Fruit fly (Drosophila melanogaster) whole organism, embryonic: ENCODE results near the gene CG14036.

Experiments
- CG12236 ChIP-seq: fragments of 200-800 bp; sonication (Bioruptor generic); optimal IDR thresholded peaks from 2 replicates; lab custom pipeline; 2016; ENCODE audit warnings: missing biosample characterization, missing genetic modification characterization
- CG12659 ChIP-seq: fragments of 200-800 bp; sonication (Bioruptor generic); optimal IDR thresholded peaks from 3 replicates; lab custom pipeline; 2017; ENCODE audit warnings: mild to moderate bottlenecking, missing biosample characterization, missing genetic modification reagents, missing genetic modification characterization
- CG14014 ChIP-seq: fragments of 200-800 bp; sonication (Bioruptor generic); IDR thresholded peaks from 2 replicates; pipeline ENCODE4 v1.3.6; 2022; ENCODE audit warnings: missing biosample characterization, missing genetic modification characterization
- CG15073 ChIP-seq: fragments of 200-800 bp; sonication (Bioruptor generic); optimal IDR thresholded peaks from 2 replicates; lab custom pipeline; 2016; ENCODE audit warnings: missing biosample characterization, missing genetic modification characterization
- CG1529 ChIP-seq: fragments of 200-800 bp; sonication (Bioruptor generic); optimal IDR thresholded peaks from 3 replicates; lab custom pipeline; 2018; ENCODE audit warnings: missing biosample characterization, missing genetic modification characterization
- CG1602 ChIP-seq: fragments of 200-800 bp; sonication (Bioruptor generic); optimal IDR thresholded peaks from 3 replicates; lab custom pipeline; 2016; ENCODE audit warnings: missing biosample characterization, missing genetic modification characterization
- CG16815 ChIP-seq: fragments of 200-800 bp; sonication (Bioruptor generic); optimal IDR thresholded peaks from 3 replicates; lab custom pipeline; 2017; ENCODE audit warnings: missing biosample characterization, mild to moderate bottlenecking, missing genetic modification characterization
- CG16863 ChIP-seq: fragments of 200-800 bp; sonication (Bioruptor generic); optimal IDR thresholded peaks from 3 replicates; lab custom pipeline; 2016; ENCODE audit warnings: missing biosample characterization, missing genetic modification characterization
- CG17568 ChIP-seq: fragments of 200-800 bp; sonication (Bioruptor generic); optimal IDR thresholded peaks from 2 replicates; lab custom pipeline; 2018; ENCODE audit warnings: missing biosample characterization, mild to moderate bottlenecking, missing genetic modification characterization, moderate library complexity
- CG17912 ChIP-seq: fragments of 200-800 bp; sonication (Bioruptor generic); optimal IDR thresholded peaks from 2 replicates; lab custom pipeline; 2018; ENCODE audit warnings: missing biosample characterization, mild to moderate bottlenecking, missing genetic modification characterization
- CG18262 ChIP-seq: fragments of 200-800 bp; optimal IDR thresholded peaks from 3 replicates; lab custom pipeline; 2019; ENCODE audit warnings: missing biosample characterization, mild to moderate bottlenecking, missing genetic modification characterization, moderate library complexity
- CG18476 ChIP-seq: fragments of 200-800 bp; sonication (Bioruptor generic); optimal IDR thresholded peaks from 2 replicates; lab custom pipeline; 2016; ENCODE audit warnings: missing biosample characterization, mild to moderate bottlenecking, missing genetic modification characterization
- CG3163 ChIP-seq: fragments of 200-800 bp; sonication (Bioruptor generic); optimal IDR thresholded peaks from 3 replicates; lab custom pipeline; 2016; ENCODE audit warnings: missing biosample characterization, missing genetic modification characterization
- CG34224 ChIP-seq: fragments of 200-800 bp; sonication (Bioruptor generic); IDR thresholded peaks from 3 replicates; pipeline ENCODE4 v1.3.6; 2022; ENCODE audit warnings: missing biosample characterization, missing genetic modification characterization; ENCODE audit not compliant: partially characterized antibody
- CG4707 ChIP-seq: fragments of 200-800 bp; sonication (Bioruptor generic); optimal IDR thresholded peaks from 2 replicates; lab custom pipeline; 2018; ENCODE audit warnings: missing biosample characterization, mild to moderate bottlenecking, missing genetic modification characterization, moderate library complexity
- CG6254 ChIP-seq: fragments of 200-800 bp; sonication (Bioruptor generic); optimal IDR thresholded peaks from 3 replicates; lab custom pipeline; 2017; ENCODE audit warnings: mild to moderate bottlenecking, missing biosample characterization, missing genetic modification reagents, missing genetic modification characterization
- CG6813 ChIP-seq: fragments of 200-800 bp; sonication (Bioruptor generic); optimal IDR thresholded peaks from 2 replicates; lab custom pipeline; 2017; ENCODE audit warnings: missing biosample characterization, missing genetic modification characterization, mild to moderate bottlenecking, moderate library complexity, missing genetic modification reagents
- CG6854 ChIP-seq: fragments of 200-800 bp; sonication (Bioruptor generic); optimal IDR thresholded peaks from 3 replicates; lab custom pipeline; 2017; ENCODE audit warnings: missing biosample characterization, mild to moderate bottlenecking, missing genetic modification characterization
- CG7556 ChIP-seq: fragments of 200-800 bp; sonication (Bioruptor generic); optimal IDR thresholded peaks from 2 replicates; lab custom pipeline; 2017; ENCODE audit warnings: missing biosample characterization, mild to moderate bottlenecking, missing genetic modification characterization
- CG9609 ChIP-seq: fragments of 200-800 bp; sonication (Bioruptor generic); optimal IDR thresholded peaks from 3 replicates; lab custom pipeline; 2016; ENCODE audit warnings: missing biosample characterization, missing genetic modification characterization
- D19B ChIP-seq: fragments of 200-800 bp; sonication (Bioruptor generic); optimal IDR thresholded peaks from 2 replicates; lab custom pipeline; 2017; ENCODE audit warnings: missing biosample characterization, mild to moderate bottlenecking, missing genetic modification characterization
- E2f1 ChIP-seq: fragments of 200-800 bp; sonication (Bioruptor generic); IDR thresholded peaks from 2 replicates; pipeline ENCODE4 v1.3.6; 2022; ENCODE audit warnings: missing biosample characterization, missing genetic modification characterization
- Ets97D ChIP-seq: fragments of 200-800 bp; sonication (Bioruptor generic); optimal IDR thresholded peaks from 3 replicates; lab custom pipeline; 2016; ENCODE audit warnings: missing biosample characterization, missing genetic modification characterization
- Fer3 ChIP-seq: fragments of 200-800 bp; sonication (Bioruptor generic); optimal IDR thresholded peaks from 2 replicates; lab custom pipeline; 2018; ENCODE audit warnings: missing biosample characterization, mild to moderate bottlenecking, missing genetic modification characterization, moderate library complexity
- H2.0 ChIP-seq: fragments of 200-800 bp; sonication (Bioruptor generic); IDR thresholded peaks from 2 replicates; pipeline ENCODE4 v1.3.6; 2022; ENCODE audit warnings: missing biosample characterization, missing genetic modification characterization
- HLH54F ChIP-seq: fragments of 200-800 bp; sonication (Bioruptor generic); optimal IDR thresholded peaks from 3 replicates; lab custom pipeline; 2016; ENCODE audit warnings: missing biosample characterization, missing genetic modification characterization
- Hand ChIP-seq: fragments of 200-800 bp; sonication (Bioruptor generic); optimal IDR thresholded peaks from 2 replicates; lab custom pipeline; 2017; ENCODE audit warnings: mild to moderate bottlenecking, missing biosample characterization, missing genetic modification reagents, missing genetic modification characterization
- NFAT ChIP-seq: fragments of 200-800 bp; sonication (Bioruptor generic); IDR thresholded peaks from 2 replicates; pipeline ENCODE4 v1.3.6; 2022; ENCODE audit warnings: missing biosample characterization, missing genetic modification characterization
- Stat92E ChIP-seq, 3 experiments: fragments of >200 bp in 2 of 3; fragments of 200-800 bp in 1 of 3; sonication (Bioruptor generic) in 1 of 3; optimal IDR thresholded peaks; 2 replicates each; lab custom pipeline; 2017 to 2019; ENCODE audit warnings: missing biosample characterization in 3 of 3, missing genetic modification characterization in 3 of 3, mild to moderate bottlenecking in 1 of 3, moderate library complexity in 1 of 3
- Xbp1 ChIP-seq: fragments of 200-800 bp; sonication (Bioruptor generic); optimal IDR thresholded peaks from 3 replicates; lab custom pipeline; 2016; ENCODE audit warnings: missing biosample characterization, mild to moderate bottlenecking, missing genetic modification characterization
- cas ChIP-seq: fragments of 200-800 bp; sonication (Bioruptor generic); IDR thresholded peaks from 2 replicates; pipeline ENCODE4 v1.3.6; 2022; ENCODE audit warnings: missing biosample characterization, missing genetic modification characterization
- chif ChIP-seq, 2 experiments: fragments of 200-800 bp; sonication (Bioruptor generic); optimal IDR thresholded peaks; 3 replicates each; lab custom pipeline; 2016; ENCODE audit warnings: missing biosample characterization in 2 of 2, missing genetic modification characterization in 2 of 2
- crol ChIP-seq: fragments of 200-800 bp; sonication (Bioruptor generic); IDR thresholded peaks from 2 replicates; pipeline ENCODE4 v1.3.6; 2022; ENCODE audit warnings: missing biosample characterization, missing genetic modification characterization
- danr ChIP-seq: fragments of 200-800 bp; sonication (Bioruptor generic); IDR thresholded peaks from 2 replicates; pipeline ENCODE4 v1.3.6; 2022; ENCODE audit warnings: missing biosample characterization, missing genetic modification characterization
- disco-r ChIP-seq: fragments of 200-800 bp; sonication (Bioruptor generic); optimal IDR thresholded peaks from 2 replicates; lab custom pipeline; 2016; ENCODE audit warnings: missing biosample characterization, missing genetic modification characterization
- ewg ChIP-seq: fragments of 200-800 bp; sonication (Bioruptor generic); optimal IDR thresholded peaks from 3 replicates; lab custom pipeline; 2017; ENCODE audit warnings: mild to moderate bottlenecking, missing biosample characterization, missing genetic modification reagents, missing genetic modification characterization
- fd102C ChIP-seq: fragments of 200-800 bp; sonication (Bioruptor generic); optimal IDR thresholded peaks from 2 replicates; lab custom pipeline; 2018; ENCODE audit warnings: missing biosample characterization, mild to moderate bottlenecking, missing genetic modification characterization, moderate library complexity
- gsb ChIP-seq: fragments of 200-800 bp; sonication (Bioruptor generic); IDR thresholded peaks from 2 replicates; pipeline ENCODE4 v1.3.6; 2022; ENCODE audit warnings: missing biosample characterization, missing genetic modification characterization
- hth ChIP-seq: fragments of >200 bp; optimal IDR thresholded peaks from 2 replicates; lab custom pipeline; 2017; ENCODE audit warnings: inconsistent platforms
- jing ChIP-seq: fragments of 200-800 bp; sonication (Bioruptor generic); optimal IDR thresholded peaks from 2 replicates; lab custom pipeline; 2018; ENCODE audit warnings: missing biosample characterization, mild to moderate bottlenecking, missing genetic modification characterization
- kay ChIP-seq: fragments of 200-800 bp; sonication (Bioruptor generic); optimal IDR thresholded peaks from 2 replicates; lab custom pipeline; 2016; ENCODE audit warnings: missing biosample characterization, missing genetic modification characterization
- nau ChIP-seq: fragments of 200-800 bp; sonication (Bioruptor generic); optimal IDR thresholded peaks from 3 replicates; lab custom pipeline; 2017; ENCODE audit warnings: missing biosample characterization, mild to moderate bottlenecking, missing genetic modification characterization, missing genetic modification reagents
- peb ChIP-seq: fragments of 200-800 bp; sonication (Bioruptor generic); IDR thresholded peaks from 2 replicates; pipeline ENCODE4 v1.3.6; 2022; ENCODE audit warnings: missing biosample characterization, missing genetic modification characterization
- run ChIP-seq: fragments of 200-800 bp; sonication (Bioruptor generic); optimal IDR thresholded peaks from 3 replicates; lab custom pipeline; 2018; ENCODE audit warnings: missing biosample characterization, mild to moderate bottlenecking, missing genetic modification characterization
- sqz ChIP-seq: fragments of 200-800 bp; sonication (Bioruptor generic); optimal IDR thresholded peaks from 3 replicates; lab custom pipeline; 2018; ENCODE audit warnings: missing biosample characterization, mild to moderate bottlenecking, missing genetic modification characterization
- sr ChIP-seq: fragments of 200-800 bp; sonication (Bioruptor generic); IDR thresholded peaks from 3 replicates; pipeline ENCODE4 v1.3.6; 2022; ENCODE audit warnings: missing biosample characterization, missing genetic modification characterization
- stc ChIP-seq: fragments of 200-800 bp; sonication (Bioruptor generic); IDR thresholded peaks from 2 replicates; pipeline ENCODE4 v1.3.6; 2022; ENCODE audit warnings: missing biosample characterization, missing genetic modification characterization
- stwl ChIP-seq: fragments of 200-800 bp; sonication (Bioruptor generic); optimal IDR thresholded peaks from 3 replicates; lab custom pipeline; 2018; ENCODE audit warnings: missing biosample characterization, mild to moderate bottlenecking, missing genetic modification characterization, moderate library complexity
- tap ChIP-seq: fragments of 200-800 bp; optimal IDR thresholded peaks from 3 replicates; lab custom pipeline; 2019; ENCODE audit warnings: missing biosample characterization, mild to moderate bottlenecking, missing genetic modification characterization, moderate library complexity
- tx ChIP-seq: fragments of 200-800 bp; sonication (Bioruptor generic); optimal IDR thresholded peaks from 2 replicates; lab custom pipeline; 2016; ENCODE audit warnings: missing biosample characterization, missing genetic modification characterization
- unpg ChIP-seq: fragments of 200-800 bp; sonication (Bioruptor generic); optimal IDR thresholded peaks from 3 replicates; lab custom pipeline; 2018; ENCODE audit warnings: missing biosample characterization, mild to moderate bottlenecking, missing genetic modification characterization, moderate library complexity
- zen ChIP-seq: fragments of 200-800 bp; sonication (Bioruptor generic); optimal IDR thresholded peaks from 3 replicates; lab custom pipeline; 2018; ENCODE audit warnings: missing biosample characterization, mild to moderate bottlenecking, missing genetic modification characterization, moderate library complexity

Gene CG14036

dm6 chr2L:5096761-5097160, 41.9 kb upstream of the CG14036 start (continued):
- peak; percentile 89 for TF ChIP-seq CG6813 (GFP tag; lab: Kevin White, UChicago)
- no peak for TF ChIP-seq chif (GFP tag; optimal IDR thresholded peaks at IDR 0.05; lab: Kevin White, UChicago)
- no peak for TF ChIP-seq sr
- TF ChIP-seq CG14014 = no peak
- TF ChIP-seq H2.0 (GFP tag; lab: Robert Waterston, UW) = no peak
- TF ChIP-seq disco-r = no peak
- TF ChIP-seq Stat92E (GFP tag; optimal IDR thresholded peaks at IDR 0.05; lab: Kevin White, UChicago) = no peak
- TF ChIP-seq CG1602 = no peak
- no peak for TF ChIP-seq CG1529 (GFP tag; lab: Kevin White, UChicago)
- no peak for TF ChIP-seq CG18262 (tag; lab: Kevin White, UChicago)
- TF ChIP-seq run (tag; lab: Kevin White, UChicago) = no peak
- TF ChIP-seq jing (GFP tag; lab: Kevin White, UChicago) = no peak
- no peak for TF ChIP-seq Xbp1
- TF ChIP-seq CG6854 = peak; percentile 81
- TF ChIP-seq CG34224 = no peak
- TF ChIP-seq CG15073 = no peak
- TF ChIP-seq CG9609 (GFP tag; lab: Kevin White, UChicago) = no peak
- TF ChIP-seq CG16863 = no peak
- peak; percentile 81 for TF ChIP-seq Hand (GFP tag; lab: Kevin White, UChicago)
- no peak for TF ChIP-seq CG12236 (GFP tag; lab: Kevin White, UChicago)
- 0 out of 2 replicates have a peak, but pooled peaks have one; percentile 29 for TF ChIP-seq stc
- no peak for TF ChIP-seq tap (tag; lab: Kevin White, UChicago)
- no peak for TF ChIP-seq CG6254
- no peak for TF ChIP-seq zen (tag; lab: Kevin White, UChicago)
- no peak for TF ChIP-seq kay (GFP tag; lab: Kevin White, UChicago)
- no peak for TF ChIP-seq CG12659 (GFP tag; lab: Kevin White, UChicago)
- TF ChIP-seq nau (GFP tag; lab: Kevin White, UChicago) = no peak
- no peak for TF ChIP-seq D19B (GFP tag; lab: Kevin White, UChicago)
- TF ChIP-seq hth (lab: Kevin White, UChicago) = no peak
- no peak for TF ChIP-seq tx (GFP tag; lab: Kevin White, UChicago)
- no peak for TF ChIP-seq E2f1 (GFP tag; lab: Robert Waterston, UW)
- no peak for TF ChIP-seq stwl
- TF ChIP-seq cas (GFP tag; lab: Robert Waterston, UW) = no peak
- TF ChIP-seq CG17568 (GFP tag; lab: Kevin White, UChicago) = peak; percentile 24
- TF ChIP-seq ewg (GFP tag; lab: Kevin White, UChicago) = peak; percentile 87
- TF ChIP-seq sqz = no peak
- no peak for TF ChIP-seq NFAT (GFP tag; lab: Robert Waterston, UW)
- no peak for TF ChIP-seq crol (GFP tag; lab: Robert Waterston, UW)
- TF ChIP-seq CG17912 (GFP tag; lab: Kevin White, UChicago) = peak; percentile 2
- no peak for TF ChIP-seq HLH54F (GFP tag; lab: Kevin White, UChicago)
- no peak for TF ChIP-seq CG7556 (GFP tag; lab: Kevin White, UChicago)
- TF ChIP-seq gsb (GFP tag; lab: Robert Waterston, UW) = no peak
- TF ChIP-seq Fer3 = peak; percentile 15
- TF ChIP-seq CG3163 (GFP tag; lab: Kevin White, UChicago) = no peak
- no peak for TF ChIP-seq CG4707
- peak; percentile 92 for TF ChIP-seq Ets97D (GFP tag; lab: Kevin White, UChicago)
- no peak for TF ChIP-seq fd102C
- TF ChIP-seq peb (GFP tag; lab: Robert Waterston, UW) = no peak
- TF ChIP-seq unpg (GFP tag; lab: Kevin White, UChicago) = peak; percentile 24
- TF ChIP-seq CG18476 = no peak
- TF ChIP-seq CG16815 (GFP tag; lab: Kevin White, UChicago) = no peak
- no peak for TF ChIP-seq danr (GFP tag; lab: Robert Waterston, UW)
